Worm (Caenorhabditis elegans): Measurements from ENCODE around the gene Y62F5A.9.

Gene Y62F5A.9

ce11 chrII:11569213-11569868 is 30.7 kb upstream of the Y62F5A.9 start, which contains the start of the genes F54D5.23 and F54D5.4:
Gene F54D5.23, minus strand, starts transcription at chrII:11569287.
Gene F54D5.4, plus strand, starts transcription at chrII:11569818.
- peak; percentile 73 for TF ChIP-seq pqm-1 (tag; optimal IDR thresholded peaks at IDR 0.05)
- no peak for TF ChIP-seq T20F7.1 (GFP tag; optimal IDR thresholded peaks at IDR 0.05)
- no peak for TF ChIP-seq ZK337.2 (GFP tag; IDR thresholded peaks at IDR 0.05)

DNA sequence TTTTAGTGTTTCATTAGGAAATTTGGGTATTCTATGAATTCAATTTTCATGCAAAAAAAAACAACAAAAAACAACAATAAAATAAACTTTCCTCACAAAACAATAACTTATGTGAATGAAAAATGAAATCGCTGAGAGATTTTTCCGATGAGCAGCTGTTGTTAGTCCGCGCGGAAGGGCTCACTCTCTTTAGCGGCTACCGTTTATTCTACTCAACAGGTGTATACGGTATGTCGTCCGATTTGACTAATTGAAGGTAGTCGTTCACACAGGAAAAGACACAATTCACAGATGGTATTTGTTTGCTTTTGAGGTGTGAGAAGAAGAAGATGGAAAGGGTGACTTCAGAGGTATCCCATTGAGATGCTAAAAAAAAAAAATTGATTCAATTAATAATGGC is 30.0 kb upstream of the Y62F5A.9 start:
- no peak for TF ChIP-seq egl-43 (GFP tag; IDR thresholded peaks at IDR 0.05)
- TF ChIP-seq dpl-1 (GFP tag; optimal IDR thresholded peaks at IDR 0.05): no peak
- TF ChIP-seq spr-1 (tag; optimal IDR thresholded peaks at IDR 0.05): no peak
- no peak for TF ChIP-seq lin-38 (GFP tag; IDR thresholded peaks at IDR 0.05)
- no peak for TF ChIP-seq nhr-77 (tag; optimal IDR thresholded peaks at IDR 0.05)
- no peak for TF ChIP-seq nhr-6 (tag; optimal IDR thresholded peaks at IDR 0.05)
- no peak for TF ChIP-seq lim-7 (GFP tag; IDR thresholded peaks at IDR 0.05)
- TF ChIP-seq nhr-48 (tag; optimal IDR thresholded peaks at IDR 0.05): no peak
- no peak for TF ChIP-seq zag-1 (tag; optimal IDR thresholded peaks at IDR 0.05)
- no peak for TF ChIP-seq madf-9 (GFP tag; conservative IDR thresholded peaks at IDR 0.05)
- TF ChIP-seq ceh-62 (tag; optimal IDR thresholded peaks at IDR 0.05): no peak
- TF ChIP-seq Y5F2A.4 (GFP tag; optimal IDR thresholded peaks at IDR 0.05): no peak
- TF ChIP-seq zip-11 (GFP tag; IDR thresholded peaks at IDR 0.05): no peak
- TF ChIP-seq lir-3 (tag; optimal IDR thresholded peaks at IDR 0.05): no peak
- no peak for TF ChIP-seq aly-2 (tag; optimal IDR thresholded peaks at IDR 0.05)
- no peak for TF ChIP-seq hlh-11 (tag; optimal IDR thresholded peaks at IDR 0.05)
- no peak for TF ChIP-seq daf-12 (tag; optimal IDR thresholded peaks at IDR 0.05)

ce11 chrII:11566970-11567711 is 28.5 kb upstream of the Y62F5A.9 start, which contains the start of gene F54D5.5:
Gene F54D5.5, minus strand, starts transcription at chrII:11567020.
- TF ChIP-seq ceh-44 (GFP tag; IDR thresholded peaks at IDR 0.05) (no peak), ceh-20 (GFP tag; IDR thresholded peaks at IDR 0.05) (no peak), tra-1 (GFP tag; IDR thresholded peaks at IDR 0.05) (no peak), aha-1 (tag) (peak; percentile 43), lin-29 (GFP tag; IDR thresholded peaks at IDR 0.05) (no peak), dmd-9 (GFP tag; IDR thresholded peaks at IDR 0.05) (no peak), zag-1 (tag; optimal IDR thresholded peaks at IDR 0.05) (no peak), nhr-6 (tag; optimal IDR thresholded peaks at IDR 0.05) (peak; percentile 37), unc-62 (GFP tag; optimal IDR thresholded peaks at IDR 0.05 in 1 of 2) (peak in 1 of 2 experiments; percentile 31), unc-62 (tag; optimal IDR thresholded peaks at IDR 0.05) (no peak), ZK546.5 (tag; optimal IDR thresholded peaks at IDR 0.05) (no peak), set-16 (GFP tag; IDR thresholded peaks at IDR 0.05) (peak; percentile 68), snpc-1.2 (GFP tag; IDR thresholded peaks at IDR 0.05) (no peak), madf-5 (GFP tag; IDR thresholded peaks at IDR 0.05) (0 out of 4 replicates have a peak, but pooled peaks of 1 of the 2 experiments have one; percentile 60), egl-43 (GFP tag; IDR thresholded peaks at IDR 0.05) (peak; percentile 69; the same call in 1 of the 2 replicates), rbr-2 (tag; optimal IDR thresholded peaks at IDR 0.05) (no peak), T20F7.1 (GFP tag; optimal IDR thresholded peaks at IDR 0.05) (no peak)

- TF ChIP-seq gei-8 (GFP tag; optimal IDR thresholded peaks at IDR 0.05) (no peak), nhr-102 (tag; optimal IDR thresholded peaks at IDR 0.05) (no peak), Y48G9A.11 (GFP tag; IDR thresholded peaks at IDR 0.05) (no peak)
These were observed 25.5 kb upstream of the Y62F5A.9 start, which contains the start of gene F54D5.15 for ce11 chrII:11564127-11564526. Gene F54D5.15, minus strand, starts transcription at chrII:11564227.

Measured in whole organism, L4 larva.